Worm (Caenorhabditis elegans): ENCODE results near the gene F16H6.7.
A peak's percentile ranks its signal among the peaks of the same experiment; 100 is the strongest.
"Not testable (repeated sequence)": the region's sequence is repeated elsewhere in the genome, so short reads cannot be mapped to it uniquely, and the experiment has no call there.

Gene F16H6.7

ce11 chrV:18209071-18209470 is at the start of gene F16H6.7:
TSS of gene F16H6.7 (minus strand) at chrV:18209171.
- no peak for TF ChIP-seq W03F9.2 (tag; optimal IDR thresholded peaks at IDR 0.05)
- no peak for TF ChIP-seq him-1 (tag; optimal IDR thresholded peaks at IDR 0.05)
- no peak for TF ChIP-seq dao-5 (tag; optimal IDR thresholded peaks at IDR 0.05)

DNA sequence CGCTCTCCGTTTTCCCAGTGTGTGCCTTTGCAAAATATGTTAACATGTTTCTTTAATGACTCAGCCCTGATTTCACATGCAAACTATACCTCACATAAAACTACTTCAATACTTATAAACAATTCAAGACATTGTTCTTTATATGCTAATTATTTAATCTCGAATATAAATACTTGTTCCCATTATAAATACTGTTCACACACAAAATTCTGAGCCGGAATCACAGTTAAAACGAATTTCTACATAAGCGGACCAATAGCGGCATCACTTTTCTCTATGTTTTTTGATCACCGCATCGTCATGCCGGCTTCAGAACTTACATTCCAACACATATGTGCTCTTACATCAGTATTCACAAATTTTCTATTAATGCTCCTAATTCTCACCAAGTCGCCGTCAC is 45.5 kb upstream of the F16H6.7 start, which contains the start of gene R10E8.5:
Gene R10E8.5 (plus strand): TSS at position 301 of the 400 bp plus-strand sequence.
- TF ChIP-seq dao-5 (tag; optimal IDR thresholded peaks at IDR 0.05) (no peak), him-1 (tag; optimal IDR thresholded peaks at IDR 0.05) (no peak), W03F9.2 (tag; optimal IDR thresholded peaks at IDR 0.05) (no peak)

- TF ChIP-seq W03F9.2 (tag; optimal IDR thresholded peaks at IDR 0.05) (no peak), dao-5 (tag; optimal IDR thresholded peaks at IDR 0.05) (no peak), him-1 (tag; optimal IDR thresholded peaks at IDR 0.05) (no peak)
Observed at ce11 chrV:18253494-18253893, 44.5 kb upstream of the F16H6.7 start, which contains the start of gene R10E8.2. TSS of gene R10E8.2 (plus strand) at chrV:18253794.

DNA sequence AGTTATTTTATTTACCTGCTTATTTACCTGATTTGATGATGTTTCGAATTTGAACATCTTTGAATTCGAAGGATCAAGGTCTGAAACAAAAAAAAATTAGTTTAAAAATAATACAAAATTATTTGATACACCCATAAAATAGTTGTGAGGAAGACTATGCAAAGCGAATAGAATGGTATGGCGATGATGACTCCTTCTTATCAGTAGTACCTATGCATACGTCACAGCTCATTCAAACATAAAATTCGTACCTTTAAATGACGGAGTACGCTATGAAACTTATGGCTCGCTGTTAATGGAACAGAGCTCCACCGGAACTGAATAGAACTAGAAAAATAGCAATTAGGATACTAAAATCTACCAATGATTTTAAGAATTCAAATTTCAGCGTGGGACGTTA is 43.3 kb upstream of the F16H6.7 start, which contains the start of gene R10E8.1:
Gene R10E8.1 (minus strand): TSS at position 178 of the 400 bp plus-strand sequence.
- TF ChIP-seq dao-5 (tag; optimal IDR thresholded peaks at IDR 0.05), result no peak
- TF ChIP-seq W03F9.2 (tag; optimal IDR thresholded peaks at IDR 0.05), result no peak
- TF ChIP-seq him-1 (tag; optimal IDR thresholded peaks at IDR 0.05), result no peak

ce11 chrV:18246077-18246476 is 37.1 kb upstream of the F16H6.7 start:
- TF ChIP-seq dao-5 (tag; optimal IDR thresholded peaks at IDR 0.05), result no peak
- TF ChIP-seq him-1 (tag; optimal IDR thresholded peaks at IDR 0.05), result no peak
- no peak for TF ChIP-seq W03F9.2 (tag; optimal IDR thresholded peaks at IDR 0.05)

- TF ChIP-seq dao-5 (tag; optimal IDR thresholded peaks at IDR 0.05), result no peak
- no peak for TF ChIP-seq him-1 (tag; optimal IDR thresholded peaks at IDR 0.05)
- no peak for TF ChIP-seq W03F9.2 (tag; optimal IDR thresholded peaks at IDR 0.05)
Observed at ce11 chrV:18244408-18244807, 35.4 kb upstream of the F16H6.7 start.

DNA sequence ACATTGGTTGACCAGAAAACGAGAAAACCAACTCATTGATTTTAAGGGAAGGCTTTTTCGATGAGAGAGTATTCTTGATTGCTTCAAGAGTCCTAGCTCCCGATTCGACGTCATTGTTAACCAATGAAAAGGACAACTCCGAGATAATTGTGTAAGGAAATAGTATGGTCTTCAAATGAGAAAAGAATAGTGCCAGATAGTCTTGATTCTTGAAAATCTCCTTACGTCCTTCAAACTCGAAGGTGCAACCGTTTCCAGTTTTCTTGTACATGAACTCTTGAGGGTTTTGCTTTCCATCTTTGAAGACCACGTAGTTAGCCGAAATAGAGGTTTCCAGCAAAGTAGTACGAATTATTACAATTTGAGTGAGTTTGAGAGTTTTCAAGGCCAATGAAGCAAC is 34.3 kb upstream of the F16H6.7 start:
- TF ChIP-seq dao-5 (tag; optimal IDR thresholded peaks at IDR 0.05), result no peak
- no peak for TF ChIP-seq him-1 (tag; optimal IDR thresholded peaks at IDR 0.05)
- TF ChIP-seq W03F9.2 (tag; optimal IDR thresholded peaks at IDR 0.05), result no peak

DNA sequence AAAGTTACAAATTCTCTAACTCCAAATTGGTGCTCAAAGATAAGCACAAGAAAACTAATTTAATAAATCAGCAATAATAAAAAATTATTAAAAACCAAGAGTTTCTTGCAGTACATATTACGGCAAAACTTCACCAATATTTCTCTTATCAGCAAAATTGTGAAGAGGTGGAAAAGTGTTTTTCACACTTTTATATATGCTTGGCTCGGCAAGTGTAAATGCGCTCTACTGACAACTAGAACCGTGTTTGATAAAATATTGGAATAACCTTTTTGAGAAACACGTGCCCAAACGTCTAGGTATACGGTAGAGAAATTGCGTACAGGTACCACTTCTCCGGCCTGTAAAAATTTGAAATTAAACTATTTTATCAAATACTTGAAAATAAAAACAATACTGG is 32.4 kb upstream of the F16H6.7 start, which contains the start of gene R10E8.8:
Gene R10E8.8 (minus strand): TSS at position 343 of the 400 bp plus-strand sequence.
- TF ChIP-seq him-1 (tag; optimal IDR thresholded peaks at IDR 0.05), result no peak
- TF ChIP-seq W03F9.2 (tag; optimal IDR thresholded peaks at IDR 0.05), result peak; percentile 30
- TF ChIP-seq dao-5 (tag; optimal IDR thresholded peaks at IDR 0.05), result no peak

- TF ChIP-seq him-1 (tag; optimal IDR thresholded peaks at IDR 0.05) (no peak), dao-5 (tag; optimal IDR thresholded peaks at IDR 0.05) (no peak), W03F9.2 (tag; optimal IDR thresholded peaks at IDR 0.05) (no peak)
Observed at ce11 chrV:18236714-18237288, 27.8 kb upstream of the F16H6.7 start, which contains the start of gene R10E8.3. TSS of gene R10E8.3 (minus strand) at chrV:18236764.

DNA sequence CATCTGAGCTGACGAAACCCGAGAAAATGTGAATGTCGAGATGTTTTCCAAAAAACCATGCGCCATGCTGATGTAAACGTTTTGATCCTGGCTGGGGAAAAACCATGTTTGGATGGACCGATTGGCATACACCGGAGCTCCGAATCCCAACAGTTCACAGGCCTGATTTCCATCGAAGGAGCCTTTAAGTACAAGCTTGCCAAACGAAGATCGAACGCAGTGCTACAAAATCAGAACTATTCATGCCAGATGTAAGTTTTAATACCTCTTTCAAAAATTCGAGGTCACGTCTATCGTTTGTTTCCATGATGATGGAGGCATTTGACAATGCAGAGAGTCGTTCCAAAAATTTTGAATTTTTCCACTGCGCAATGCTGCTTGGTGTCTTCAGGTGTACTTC is 26.8 kb upstream of the F16H6.7 start:
- TF ChIP-seq him-1 (tag; optimal IDR thresholded peaks at IDR 0.05) (no peak), W03F9.2 (tag; optimal IDR thresholded peaks at IDR 0.05) (no peak), dao-5 (tag; optimal IDR thresholded peaks at IDR 0.05) (no peak)

- TF ChIP-seq W03F9.2 (tag; optimal IDR thresholded peaks at IDR 0.05) (no peak), dao-5 (tag; optimal IDR thresholded peaks at IDR 0.05) (no peak), him-1 (tag; optimal IDR thresholded peaks at IDR 0.05) (no peak)
Observed at ce11 chrV:18224353-18224752, 15.4 kb upstream of the F16H6.7 start, which contains the start of gene F16H6.10. TSS of gene F16H6.10 (minus strand) at chrV:18224453.

ce11 chrV:18216784-18217183 is 7.8 kb upstream of the F16H6.7 start, which contains the start of gene F16H6.9:
TSS of gene F16H6.9 (plus strand) at chrV:18217084.
- TF ChIP-seq dao-5, W03F9.2, him-1 (tag; optimal IDR thresholded peaks at IDR 0.05): not testable (repeated sequence)

DNA sequence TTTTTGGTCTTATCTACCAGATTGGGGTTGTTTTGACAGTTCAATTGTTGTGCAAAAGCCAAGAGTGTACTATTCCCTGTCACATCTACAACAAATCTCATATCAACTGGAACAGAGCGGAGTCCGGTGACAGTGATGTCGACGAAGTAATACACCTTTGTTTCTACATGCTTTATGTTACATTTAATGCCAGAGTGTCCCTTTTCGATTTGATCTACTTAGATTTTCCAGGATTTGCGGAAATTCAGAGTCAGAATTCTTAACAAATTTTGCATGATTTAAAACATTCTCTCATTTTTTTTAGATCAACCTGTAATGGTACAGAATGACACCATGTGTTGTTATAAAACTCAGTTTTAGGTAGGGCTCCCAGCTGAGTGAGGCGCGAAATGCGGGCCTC is 7.2 kb upstream of the F16H6.7 start, which contains the start of gene F16H6.8:
Gene F16H6.8 (minus strand): TSS at position 101 of the 400 bp plus-strand sequence.
- not testable (repeated sequence) for TF ChIP-seq dao-5, W03F9.2, him-1 (tag; optimal IDR thresholded peaks at IDR 0.05)

ce11 chrV:18212848-18213247 is 3.9 kb upstream of the F16H6.7 start:
- TF ChIP-seq dao-5 (tag; optimal IDR thresholded peaks at IDR 0.05), result no peak
- no peak for TF ChIP-seq him-1 (tag; optimal IDR thresholded peaks at IDR 0.05)
- no peak for TF ChIP-seq W03F9.2 (tag; optimal IDR thresholded peaks at IDR 0.05)

Measured in whole organism, L4/young adult.